Worm (Caenorhabditis elegans): ENCODE measurements around the gene dyrb-1.

The dyrb-1 gene

ce11 chrII:9125007-9125406 is 18.1 kb upstream of the dyrb-1 start:
- no peak for TF ChIP-seq unc-55 (GFP tag; optimal IDR thresholded peaks at IDR 0.05)
- TF ChIP-seq fkh-10 (GFP tag; optimal IDR thresholded peaks at IDR 0.05): no peak
- TF ChIP-seq sox-4 (tag; optimal IDR thresholded peaks at IDR 0.05): no peak
- TF ChIP-seq ceh-45 (GFP tag; IDR thresholded peaks at IDR 0.05): no peak
- no peak for TF ChIP-seq dmd-4 (tag; optimal IDR thresholded peaks at IDR 0.05; ENCODE audit: borderline replicate concordance)
- TF ChIP-seq pqm-1 (tag; optimal IDR thresholded peaks at IDR 0.05): no peak
- TF ChIP-seq nhr-11 (tag; optimal IDR thresholded peaks at IDR 0.05): no peak
- no peak for TF ChIP-seq pat-9 (tag; optimal IDR thresholded peaks at IDR 0.05)
- TF ChIP-seq ceh-48 (tag; optimal IDR thresholded peaks at IDR 0.05): no peak
- no peak for TF ChIP-seq ceh-31 (tag; optimal IDR thresholded peaks at IDR 0.05)
- no peak for TF ChIP-seq unc-42 (tag; optimal IDR thresholded peaks at IDR 0.05)
- TF ChIP-seq ceh-18 (tag; optimal IDR thresholded peaks at IDR 0.05): no peak
- no peak for TF ChIP-seq ama-1 (optimal IDR thresholded peaks at IDR 0.05)
- TF ChIP-seq ref-2 (tag; optimal IDR thresholded peaks at IDR 0.05): no peak
- TF ChIP-seq pros-1 (tag; optimal IDR thresholded peaks at IDR 0.05): no peak

- no peak for TF ChIP-seq zip-5 (tag; optimal IDR thresholded peaks at IDR 0.05)
- TF ChIP-seq ceh-9 (tag; optimal IDR thresholded peaks at IDR 0.05): no peak
- no peak for TF ChIP-seq ceh-18 (tag; optimal IDR thresholded peaks at IDR 0.05)
- TF ChIP-seq fkh-6 (tag; optimal IDR thresholded peaks at IDR 0.05): no peak
- no peak for TF ChIP-seq unc-42 (tag; optimal IDR thresholded peaks at IDR 0.05)
- no peak for TF ChIP-seq sdc-2 (tag; optimal IDR thresholded peaks at IDR 0.05)
- no peak for TF ChIP-seq che-1 (tag; optimal IDR thresholded peaks at IDR 0.05)
- TF ChIP-seq hlh-15 (tag; optimal IDR thresholded peaks at IDR 0.05): no peak
- no peak for TF ChIP-seq dmd-4 (tag; optimal IDR thresholded peaks at IDR 0.05; ENCODE audit: borderline replicate concordance)
- TF ChIP-seq C38D4.7 (GFP tag; optimal IDR thresholded peaks at IDR 0.05): no peak
- no peak for TF ChIP-seq pat-9 (tag; optimal IDR thresholded peaks at IDR 0.05)
These were observed 17.4 kb upstream of the dyrb-1 start for ce11 chrII:9124353-9124752.

ce11 chrII:9120813-9121554 is 14.0 kb upstream of the dyrb-1 start:
- no peak for TF ChIP-seq pat-9 (tag; optimal IDR thresholded peaks at IDR 0.05)
- no peak for TF ChIP-seq ceh-30 (tag; optimal IDR thresholded peaks at IDR 0.05)
- TF ChIP-seq nfya-1 (tag; optimal IDR thresholded peaks at IDR 0.05): no peak
- no peak for TF ChIP-seq ceh-34 (tag; optimal IDR thresholded peaks at IDR 0.05)

- TF ChIP-seq hlh-6 (tag; optimal IDR thresholded peaks at IDR 0.05) (no peak), C38D4.7 (GFP tag; optimal IDR thresholded peaks at IDR 0.05) (no peak), ceh-18 (tag; optimal IDR thresholded peaks at IDR 0.05) (no peak), sox-4 (tag; optimal IDR thresholded peaks at IDR 0.05) (no peak), ceh-14 (tag; optimal IDR thresholded peaks at IDR 0.05) (no peak), Y22D7AL.16 (tag; optimal IDR thresholded peaks at IDR 0.05) (no peak), mec-3 (tag; optimal IDR thresholded peaks at IDR 0.05; ENCODE audit: borderline replicate concordance) (no peak), hlh-30 (tag; optimal IDR thresholded peaks at IDR 0.05; ENCODE audit: insufficient read depth) (no peak)
These were observed 13.4 kb upstream of the dyrb-1 start for ce11 chrII:9120329-9120728.

- TF ChIP-seq pax-1 (tag; optimal IDR thresholded peaks at IDR 0.05) (no peak), ceh-48 (tag; optimal IDR thresholded peaks at IDR 0.05) (no peak), unc-3 (GFP tag; conservative IDR thresholded peaks at IDR 0.05) (no peak), unc-3 (tag; optimal IDR thresholded peaks at IDR 0.05) (no peak), fkh-6 (tag; optimal IDR thresholded peaks at IDR 0.05) (no peak), pha-4 (tag; optimal IDR thresholded peaks at IDR 0.05) (no peak), ets-4 (tag; optimal IDR thresholded peaks at IDR 0.05) (no peak), ceh-34 (tag; optimal IDR thresholded peaks at IDR 0.05) (no peak), pat-9 (tag; optimal IDR thresholded peaks at IDR 0.05) (no peak), unc-86 (tag; optimal IDR thresholded peaks at IDR 0.05) (no peak), elt-4 (tag; optimal IDR thresholded peaks at IDR 0.05) (no peak)
These were observed 10.9 kb upstream of the dyrb-1 start for ce11 chrII:9117789-9118242.
